Worm (Caenorhabditis elegans): ENCODE data around the gene drl-1.

Gene drl-1

ce11 chrIV:303264-303663, 21.6 kb upstream of the drl-1 start:
- TF ChIP-seq syd-9 (tag; optimal IDR thresholded peaks at IDR 0.05) (no peak), K09A11.1 (tag; optimal IDR thresholded peaks at IDR 0.05; ENCODE audit: insufficient read depth) (no peak), gmeb-2 (tag; optimal IDR thresholded peaks at IDR 0.05) (no peak), ceh-30 (tag; optimal IDR thresholded peaks at IDR 0.05) (no peak), madf-2 (tag; optimal IDR thresholded peaks at IDR 0.05) (no peak), hlh-30 (tag; optimal IDR thresholded peaks at IDR 0.05; ENCODE audit: insufficient read depth) (no peak), ceh-24 (tag; optimal IDR thresholded peaks at IDR 0.05) (no peak), ceh-14 (tag; optimal IDR thresholded peaks at IDR 0.05) (no peak), tbx-2 (tag; optimal IDR thresholded peaks at IDR 0.05) (no peak), hlh-15 (tag; optimal IDR thresholded peaks at IDR 0.05) (no peak)

ce11 chrIV:305101-305500, 19.8 kb upstream of the drl-1 start:
- TF ChIP-seq elt-2 (tag; optimal IDR thresholded peaks at IDR 0.05) (no peak), dve-1 (tag; optimal IDR thresholded peaks at IDR 0.05) (no peak), ztf-16 (tag; optimal IDR thresholded peaks at IDR 0.05) (no peak), zip-5 (tag; optimal IDR thresholded peaks at IDR 0.05) (no peak), C38D4.7 (GFP tag; optimal IDR thresholded peaks at IDR 0.05) (no peak), syd-9 (tag; optimal IDR thresholded peaks at IDR 0.05) (no peak), unc-3 (GFP tag; conservative IDR thresholded peaks at IDR 0.05) (no peak), unc-3 (tag; optimal IDR thresholded peaks at IDR 0.05) (no peak), ama-1 (optimal IDR thresholded peaks at IDR 0.05) (no peak), ref-2 (tag; optimal IDR thresholded peaks at IDR 0.05) (no peak), ceh-34 (tag; optimal IDR thresholded peaks at IDR 0.05) (no peak), tbx-2 (tag; optimal IDR thresholded peaks at IDR 0.05) (no peak), nhr-11 (tag; optimal IDR thresholded peaks at IDR 0.05) (no peak)

- TF ChIP-seq pqm-1 (tag; optimal IDR thresholded peaks at IDR 0.05) = no peak
- TF ChIP-seq ref-2 (tag; optimal IDR thresholded peaks at IDR 0.05) = no peak
- no peak for TF ChIP-seq ceh-6 (GFP tag; optimal IDR thresholded peaks at IDR 0.05)
- no peak for TF ChIP-seq nhr-232 (tag; optimal IDR thresholded peaks at IDR 0.05)
- TF ChIP-seq unc-42 (tag; optimal IDR thresholded peaks at IDR 0.05) = no peak
- no peak for TF ChIP-seq hlh-8 (tag; optimal IDR thresholded peaks at IDR 0.05)
- TF ChIP-seq unc-3 (GFP tag; conservative IDR thresholded peaks at IDR 0.05) = no peak
- no peak for TF ChIP-seq unc-3 (tag; optimal IDR thresholded peaks at IDR 0.05)
- TF ChIP-seq fkh-10 (GFP tag; optimal IDR thresholded peaks at IDR 0.05) = no peak
- no peak for TF ChIP-seq sdc-2 (tag; optimal IDR thresholded peaks at IDR 0.05)
- TF ChIP-seq fkh-6 (tag; optimal IDR thresholded peaks at IDR 0.05) = no peak
- no peak for TF ChIP-seq nfya-1 (tag; optimal IDR thresholded peaks at IDR 0.05)
- no peak for TF ChIP-seq ztf-16 (tag; optimal IDR thresholded peaks at IDR 0.05)
- no peak for TF ChIP-seq rnt-1 (tag; optimal IDR thresholded peaks at IDR 0.05)
These were observed 18.3 kb upstream of the drl-1 start for ce11 chrIV:306572-306971.

- no peak for TF ChIP-seq che-1 (tag; optimal IDR thresholded peaks at IDR 0.05)
- TF ChIP-seq zip-5 (tag; optimal IDR thresholded peaks at IDR 0.05) = no peak
- TF ChIP-seq elt-2 (tag; optimal IDR thresholded peaks at IDR 0.05) = no peak
- no peak for TF ChIP-seq ceh-2 (tag; optimal IDR thresholded peaks at IDR 0.05)
These were observed 17.7 kb upstream of the drl-1 start, which contains the start of gene swt-1 for ce11 chrIV:307205-307604. swt-1 (plus strand) TSS chrIV:307505.

DNA sequence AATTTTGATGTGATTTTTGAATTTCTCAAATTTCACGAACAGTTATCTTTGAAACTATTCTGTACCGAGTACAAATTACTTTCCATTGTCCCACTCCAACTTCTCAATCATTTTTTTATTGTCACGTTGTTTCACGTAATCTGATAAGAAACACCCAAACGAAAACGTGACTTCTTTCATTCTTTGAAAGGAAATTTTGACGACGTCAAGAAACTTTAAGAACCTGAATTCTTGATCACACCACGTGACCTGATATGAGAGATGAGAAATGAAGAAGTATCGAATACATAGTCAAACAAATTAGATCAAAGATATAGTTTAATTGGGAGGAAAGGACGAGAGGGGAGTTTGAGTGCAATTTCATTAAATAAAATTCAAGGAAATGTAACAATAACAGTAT, 15.3 kb upstream of the drl-1 start:
- TF ChIP-seq nhr-232 (tag; optimal IDR thresholded peaks at IDR 0.05) (no peak), odd-2 (tag; optimal IDR thresholded peaks at IDR 0.05) (no peak), sdc-2 (tag; optimal IDR thresholded peaks at IDR 0.05) (no peak), ceh-34 (tag; optimal IDR thresholded peaks at IDR 0.05) (no peak), mec-3 (tag; optimal IDR thresholded peaks at IDR 0.05; ENCODE audit: borderline replicate concordance) (no peak), sox-4 (tag; optimal IDR thresholded peaks at IDR 0.05) (no peak)
